Worm (Caenorhabditis elegans) whole organism, L1 larva: ENCODE results near the gene ugt-17.

Experiments used
- ama-1 ChIP-seq: fragments of 150-350 bp; optimal IDR thresholded peaks from 2 replicates; lab custom pipeline; 2014
- elt-3 ChIP-seq, 6 experiments: fragments of 150-350 bp in 1 of 6; sonication (generic microtip); optimal IDR thresholded peaks; 2 replicates each; lab custom pipeline; 2017 to 2018; ENCODE audit warnings: missing biosample characterization in 6 of 6, missing genetic modification characterization in 6 of 6, inconsistent platforms in 1 of 6
- fkh-10 ChIP-seq: sonication (generic microtip); optimal IDR thresholded peaks from 2 replicates; lab custom pipeline; 2017; ENCODE audit warnings: missing biosample characterization, missing genetic modification reagents, missing genetic modification characterization
- lir-3 ChIP-seq: sonication (generic microtip); optimal IDR thresholded peaks from 2 replicates; lab custom pipeline; 2016; ENCODE audit warnings: mild to moderate bottlenecking, missing genetic modification characterization, moderate library complexity, missing compliant biosample characterization; ENCODE audit not compliant: poor library complexity
- lsy-2 ChIP-seq, 2 experiments: fragments of 150-350 bp; optimal IDR thresholded peaks; 2 replicates each; lab custom pipeline; 2014; ENCODE audit warnings: missing biosample characterization in 2 of 2, missing genetic modification characterization in 2 of 2
- mdl-1 ChIP-seq, 2 experiments: fragments of 150-350 bp; optimal IDR thresholded peaks; 2 replicates each; lab custom pipeline; 2014 to 2017; ENCODE audit warnings: missing biosample characterization in 2 of 2, missing genetic modification characterization in 2 of 2, inconsistent platforms in 1 of 2
- nhr-20 ChIP-seq: sonication (generic microtip); optimal IDR thresholded peaks from 2 replicates; lab custom pipeline; 2016; ENCODE audit warnings: mild to moderate bottlenecking, missing genetic modification characterization, missing compliant biosample characterization
- nhr-28 ChIP-seq: fragments of 150-350 bp; optimal IDR thresholded peaks from 2 replicates; lab custom pipeline; 2014; ENCODE audit warnings: missing biosample characterization, missing genetic modification characterization
- pag-3 ChIP-seq: sonication (generic microtip); optimal IDR thresholded peaks from 2 replicates; lab custom pipeline; 2017; ENCODE audit warnings: missing genetic modification characterization, mild to moderate bottlenecking, missing compliant biosample characterization, antibody characterized with exemption, borderline replicate concordance; ENCODE audit not compliant: insufficient read depth
- pqm-1 ChIP-seq: sonication (generic microtip); optimal IDR thresholded peaks from 3 replicates; lab custom pipeline; 2017; ENCODE audit warnings: missing biosample characterization, missing genetic modification characterization
- sox-4 ChIP-seq: sonication (generic microtip); optimal IDR thresholded peaks from 2 replicates; lab custom pipeline; 2016; ENCODE audit warnings: missing genetic modification characterization, missing compliant biosample characterization
- ztf-11 ChIP-seq, 2 experiments: sonication (generic microtip); optimal IDR thresholded peaks; 2 replicates each; lab custom pipeline; 2016 to 2017; ENCODE audit warnings: missing genetic modification characterization in 2 of 2, missing biosample characterization in 1 of 2, missing compliant biosample characterization in 1 of 2
- ztf-4 ChIP-seq: fragments of 150-350 bp; optimal IDR thresholded peaks from 2 replicates; lab custom pipeline; 2014; ENCODE audit warnings: missing biosample characterization, missing genetic modification characterization

DNA sequence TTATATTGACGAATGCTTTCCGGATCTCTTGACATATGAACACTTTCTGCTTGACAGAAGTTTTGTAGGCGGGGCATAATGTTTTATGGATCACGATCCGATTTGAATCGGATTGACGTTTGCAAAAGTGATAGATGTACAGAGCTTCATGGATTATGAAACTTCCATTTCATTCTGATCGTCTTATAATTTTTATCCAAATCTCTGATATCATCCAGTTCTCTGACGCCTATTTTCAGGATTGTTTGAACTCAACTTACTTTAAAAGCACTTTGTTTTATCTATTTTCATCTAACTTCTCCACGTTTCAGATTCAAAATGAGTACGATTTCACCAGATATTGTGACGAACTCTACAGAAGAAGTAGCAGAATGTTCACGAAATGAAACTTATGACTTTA lies 38.0 kb downstream of the ugt-17 start, which contains the start of gene npr-39:
- no peak for TF ChIP-seq ztf-11 (tag; optimal IDR thresholded peaks at IDR 0.05; lab: Kevin White, UChicago)
- no peak for TF ChIP-seq pqm-1 (tag; lab: Kevin White, UChicago)
- no peak for TF ChIP-seq nhr-20 (tag; lab: Kevin White, UChicago)
- TF ChIP-seq lsy-2 (tag; optimal IDR thresholded peaks at IDR 0.05; lab: Kevin White, UChicago): no peak
- TF ChIP-seq ama-1 (lab: Kevin White, UChicago): no peak
- no peak for TF ChIP-seq mdl-1 (tag; optimal IDR thresholded peaks at IDR 0.05; lab: Kevin White, UChicago)
- no peak for TF ChIP-seq elt-3 (tag; optimal IDR thresholded peaks at IDR 0.05; lab: Kevin White, UChicago)
- TF ChIP-seq ztf-4 (tag; lab: Kevin White, UChicago): no peak
- no peak for TF ChIP-seq fkh-10
- TF ChIP-seq nhr-28 (tag; lab: Kevin White, UChicago): no peak
- TF ChIP-seq pag-3: no peak
- TF ChIP-seq sox-4: no peak
- TF ChIP-seq lir-3 (tag; lab: Kevin White, UChicago): no peak
